Fruit fly (Drosophila melanogaster): ENCODE results near the gene ex.

The ex gene

dm6 chr2L:468745-469358 lies 37.8 kb downstream of the ex start (continued):
- peak; percentile 43 for TF ChIP-seq NC2α (GFP tag; optimal IDR thresholded peaks at IDR 0.05)
- TF ChIP-seq Chrac-16 (GFP tag; optimal IDR thresholded peaks at IDR 0.05) = peak; percentile 62
- peak; percentile 15 for TF ChIP-seq trh (GFP tag; optimal IDR thresholded peaks at IDR 0.05)
- TF ChIP-seq zen2 (GFP tag; IDR thresholded peaks at IDR 0.05; ENCODE audit: partially characterized antibody) = no peak
- peak; percentile 78 for TF ChIP-seq Atf6 (GFP tag; IDR thresholded peaks at IDR 0.05)
- peak; percentile 68 for TF ChIP-seq CG8388 (GFP tag; optimal IDR thresholded peaks at IDR 0.05)
- TF ChIP-seq so (GFP tag; IDR thresholded peaks at IDR 0.05) = peak; percentile 76; the same call in 2 of the 3 replicates
- peak; percentile 77 for TF ChIP-seq CG12391 (tag; optimal IDR thresholded peaks at IDR 0.05)
- peak; percentile 35 for TF ChIP-seq CG15011 (GFP tag; optimal IDR thresholded peaks at IDR 0.05)
- no peak for TF ChIP-seq unc-4 (GFP tag; IDR thresholded peaks at IDR 0.05; ENCODE audit: partially characterized antibody)
- TF ChIP-seq p53 (GFP tag; optimal IDR thresholded peaks at IDR 0.05) = no peak
- TF ChIP-seq CG4617 (GFP tag; optimal IDR thresholded peaks at IDR 0.05; ENCODE audit: borderline replicate concordance) = no peak
- peak; percentile 55 for TF ChIP-seq tio (GFP tag; optimal IDR thresholded peaks at IDR 0.05)
- peak; percentile 48 for TF ChIP-seq CG8359 (GFP tag; optimal IDR thresholded peaks at IDR 0.05; ENCODE audit: borderline replicate concordance)
- TF ChIP-seq gsb (GFP tag; IDR thresholded peaks at IDR 0.05) = peak; percentile 31; the same call in 1 of the 2 replicates
- TF ChIP-seq CG16779 (GFP tag; IDR thresholded peaks at IDR 0.05) = peak; percentile 72
- TF ChIP-seq CG15696 (tag; optimal IDR thresholded peaks at IDR 0.05) = no peak
- peak; percentile 64 for TF ChIP-seq Dbx (GFP tag; IDR thresholded peaks at IDR 0.05)
- TF ChIP-seq CG34422 (GFP tag; IDR thresholded peaks at IDR 0.05) = peak; percentile 59; the same call in 1 of the 3 replicates
- TF ChIP-seq YL-1 (GFP tag; optimal IDR thresholded peaks at IDR 0.05) = no peak
- no peak for TF ChIP-seq Elba2 (GFP tag; optimal IDR thresholded peaks at IDR 0.05)
- TF ChIP-seq Trl (optimal IDR thresholded peaks at IDR 0.05) = no peak
- peak; percentile 57 for TF ChIP-seq Trl (GFP tag; optimal IDR thresholded peaks at IDR 0.05)
- TF ChIP-seq corto (GFP tag; optimal IDR thresholded peaks at IDR 0.05) = peak; percentile 19
- peak; percentile 79 for TF ChIP-seq fd96Cb (tag; optimal IDR thresholded peaks at IDR 0.05)
- peak; percentile 57 for TF ChIP-seq pb (GFP tag; optimal IDR thresholded peaks at IDR 0.05)
- TF ChIP-seq CG10267 (tag; optimal IDR thresholded peaks at IDR 0.05) = peak; percentile 57
- peak; percentile 19 for TF ChIP-seq CG12299 (tag; optimal IDR thresholded peaks at IDR 0.05)
- no peak for TF ChIP-seq gce (GFP tag; IDR thresholded peaks at IDR 0.05)
- peak; percentile 76 for TF ChIP-seq bcd (GFP tag; optimal IDR thresholded peaks at IDR 0.05)
- peak; percentile 75 for TF ChIP-seq H2.0 (GFP tag; IDR thresholded peaks at IDR 0.05)
- TF ChIP-seq run (tag; optimal IDR thresholded peaks at IDR 0.05) = peak; percentile 54
- TF ChIP-seq Hr39 (optimal IDR thresholded peaks at IDR 0.05) = no peak
- peak; percentile 38 for TF ChIP-seq Spps (tag; optimal IDR thresholded peaks at IDR 0.05)
- TF ChIP-seq Kr (GFP tag; optimal IDR thresholded peaks at IDR 0.05) = no peak
- TF ChIP-seq mld (GFP tag; IDR thresholded peaks at IDR 0.05; ENCODE audit: partially characterized antibody) = no peak
- peak; percentile 59 for TF ChIP-seq CG11723 (GFP tag; optimal IDR thresholded peaks at IDR 0.05)
- no peak for TF ChIP-seq sima (GFP tag; optimal IDR thresholded peaks at IDR 0.05)
- peak; percentile 57 for TF ChIP-seq CG4707 (GFP tag; optimal IDR thresholded peaks at IDR 0.05)
- TF ChIP-seq CG5180 (GFP tag; optimal IDR thresholded peaks at IDR 0.05) = peak; percentile 50
- peak; percentile 29; the same call in 1 of the 2 replicates for TF ChIP-seq CG32767 (GFP tag; IDR thresholded peaks at IDR 0.05)
- TF ChIP-seq slp2 (GFP tag; optimal IDR thresholded peaks at IDR 0.05) = peak; percentile 65
- TF ChIP-seq rib (GFP tag; IDR thresholded peaks at IDR 0.05) = no peak
- peak; percentile 70 for TF ChIP-seq CG12155 (GFP tag; optimal IDR thresholded peaks at IDR 0.05)
- peak; percentile 73 for TF ChIP-seq Hsf (GFP tag; optimal IDR thresholded peaks at IDR 0.05)
- TF ChIP-seq CG12659 (GFP tag; optimal IDR thresholded peaks at IDR 0.05) = peak; percentile 75
- no peak for TF ChIP-seq Taf1 (GFP tag; IDR thresholded peaks at IDR 0.05)
- TF ChIP-seq HmgD (GFP tag; optimal IDR thresholded peaks at IDR 0.05) = peak; percentile 24
- no peak for TF ChIP-seq Opbp (GFP tag; IDR thresholded peaks at IDR 0.05; ENCODE audit: partially characterized antibody)
- TF ChIP-seq kah (GFP tag; optimal IDR thresholded peaks at IDR 0.05) = peak; percentile 22
